Worm (Caenorhabditis elegans) whole organism, early embryonic: Measurements from ENCODE around the gene pals-23.

Experiments
- ama-1 ChIP-seq: fragments of 150-350 bp; optimal IDR thresholded peaks from 2 replicates; lab custom pipeline; 2014
- ceh-13 ChIP-seq: fragments of 200-800 bp; sonication (Bioruptor generic); optimal IDR thresholded peaks from 2 replicates; lab custom pipeline; 2018; ENCODE audit warnings: mild to moderate bottlenecking, missing genetic modification characterization, missing compliant biosample characterization
- scrt-1 ChIP-seq: fragments of 200-800 bp; sonication (Bioruptor generic); IDR thresholded peaks from 2 replicates; pipeline ENCODE4 v1.3.6; 2022; ENCODE audit warnings: missing genetic modification characterization, missing compliant biosample characterization
- sea-1 ChIP-seq: fragments of 200-800 bp; sonication (Bioruptor generic); conservative IDR thresholded peaks from 2 replicates; pipeline ENCODE4 v1.3.6; 2022; ENCODE audit warnings: missing genetic modification characterization, missing compliant biosample characterization

ce11 chrIII:117210-117609, 7.4 kb upstream of the pals-23 start, which contains the start of gene C29F9.5:
- no peak for TF ChIP-seq ama-1
- TF ChIP-seq sea-1 (GFP tag; lab: Robert Waterston, UW) = no peak
- TF ChIP-seq scrt-1 (GFP tag; lab: Robert Waterston, UW) = no peak
- TF ChIP-seq ceh-13 (GFP tag; lab: Kevin White, UChicago) = no peak
